Worm (Caenorhabditis elegans) whole organism, late embryonic: Measurements from ENCODE around the gene F09F9.2.

Experiments
- C08G9.2 ChIP-seq: sonication (generic microtip); optimal IDR thresholded peaks from 2 replicates; lab custom pipeline; 2016; ENCODE audit warnings: mild to moderate bottlenecking, missing genetic modification characterization, moderate library complexity, missing compliant biosample characterization
- F13H6.1 ChIP-seq: sonication (generic microtip); optimal IDR thresholded peaks from 2 replicates; lab custom pipeline; 2016; ENCODE audit warnings: missing genetic modification characterization, missing compliant biosample characterization
- K02D7.2 ChIP-seq: sonication (generic microtip); optimal IDR thresholded peaks from 2 replicates; lab custom pipeline; 2017; ENCODE audit warnings: mild to moderate bottlenecking, missing genetic modification characterization, missing compliant biosample characterization
- K09A11.1 ChIP-seq: sonication (generic microtip); optimal IDR thresholded peaks from 2 replicates; lab custom pipeline; 2017; ENCODE audit warnings: antibody characterized with exemption, mild to moderate bottlenecking, missing genetic modification characterization, missing compliant biosample characterization; ENCODE audit not compliant: insufficient read depth
- T23F11.4 ChIP-seq: fragments of 200-800 bp; sonication (Bioruptor generic); optimal IDR thresholded peaks from 2 replicates; lab custom pipeline; 2018; ENCODE audit warnings: mild to moderate bottlenecking, missing genetic modification characterization, missing compliant biosample characterization
- Y22D7AL.16 ChIP-seq: sonication (generic microtip); optimal IDR thresholded peaks from 2 replicates; lab custom pipeline; 2016; ENCODE audit warnings: missing genetic modification characterization, missing compliant biosample characterization
- ama-1 ChIP-seq: fragments of 150-350 bp; optimal IDR thresholded peaks from 2 replicates; lab custom pipeline; 2014
- ceh-18 ChIP-seq: sonication (generic microtip); optimal IDR thresholded peaks from 2 replicates; lab custom pipeline; 2016; ENCODE audit warnings: missing genetic modification characterization, missing compliant biosample characterization
- ceh-19 ChIP-seq: fragments of 200-800 bp; sonication (Bioruptor generic); optimal IDR thresholded peaks from 2 replicates; lab custom pipeline; 2018; ENCODE audit warnings: mild to moderate bottlenecking, missing genetic modification characterization, missing compliant biosample characterization
- ceh-30 ChIP-seq: fragments of 150-350 bp; optimal IDR thresholded peaks from 2 replicates; lab custom pipeline; 2014; ENCODE audit warnings: missing biosample characterization, missing genetic modification characterization
- ceh-34 ChIP-seq: sonication (generic microtip); optimal IDR thresholded peaks from 2 replicates; lab custom pipeline; 2016; ENCODE audit warnings: mild to moderate bottlenecking, missing genetic modification characterization, missing compliant biosample characterization
- ceh-9 ChIP-seq: sonication (generic microtip); optimal IDR thresholded peaks from 2 replicates; lab custom pipeline; 2016; ENCODE audit warnings: mild to moderate bottlenecking, missing genetic modification characterization, inconsistent platforms, missing compliant biosample characterization
- che-1 ChIP-seq: sonication (generic microtip); optimal IDR thresholded peaks from 2 replicates; lab custom pipeline; 2016; ENCODE audit warnings: mild to moderate bottlenecking, missing genetic modification characterization, missing compliant biosample characterization
- dve-1 ChIP-seq: sonication (generic microtip); optimal IDR thresholded peaks from 2 replicates; lab custom pipeline; 2017; ENCODE audit warnings: antibody characterized with exemption, mild to moderate bottlenecking, missing genetic modification characterization, missing compliant biosample characterization
- elt-4 ChIP-seq: sonication (generic microtip); optimal IDR thresholded peaks from 2 replicates; lab custom pipeline; 2016; ENCODE audit warnings: missing genetic modification characterization, missing compliant biosample characterization
- eyg-1 ChIP-seq: sonication (generic microtip); optimal IDR thresholded peaks from 2 replicates; lab custom pipeline; 2016; ENCODE audit warnings: missing genotype, missing genetic modification characterization, missing compliant biosample characterization
- fkh-10 ChIP-seq: fragments of 150-350 bp; optimal IDR thresholded peaks from 2 replicates; lab custom pipeline; 2014; ENCODE audit warnings: missing biosample characterization, missing genetic modification reagents, missing genetic modification characterization
- fkh-6 ChIP-seq: sonication (generic microtip); optimal IDR thresholded peaks from 2 replicates; lab custom pipeline; 2016; ENCODE audit warnings: missing genetic modification characterization, missing compliant biosample characterization
- hlh-15 ChIP-seq: sonication (generic microtip); optimal IDR thresholded peaks from 2 replicates; lab custom pipeline; 2016; ENCODE audit warnings: missing genetic modification characterization, missing compliant biosample characterization
- hlh-30 ChIP-seq: sonication (generic microtip); optimal IDR thresholded peaks from 2 replicates; lab custom pipeline; 2017; ENCODE audit warnings: antibody characterized with exemption, missing genetic modification characterization, missing compliant biosample characterization; ENCODE audit not compliant: insufficient read depth
- hlh-8 ChIP-seq: sonication (generic microtip); optimal IDR thresholded peaks from 2 replicates; lab custom pipeline; 2016; ENCODE audit warnings: missing genotype, missing genetic modification characterization, missing compliant biosample characterization
- lim-6 ChIP-seq: sonication (generic microtip); optimal IDR thresholded peaks from 2 replicates; lab custom pipeline; 2016; ENCODE audit warnings: missing genetic modification characterization, missing compliant biosample characterization
- lin-11 ChIP-seq: fragments of 200-800 bp; sonication (Bioruptor generic); optimal IDR thresholded peaks from 2 replicates; lab custom pipeline; 2018; ENCODE audit warnings: mild to moderate bottlenecking, missing genetic modification characterization, missing compliant biosample characterization
- madf-2 ChIP-seq: sonication (generic microtip); optimal IDR thresholded peaks from 2 replicates; lab custom pipeline; 2017; ENCODE audit warnings: missing genetic modification characterization, missing compliant biosample characterization
- mec-3 ChIP-seq: sonication (generic microtip); optimal IDR thresholded peaks from 2 replicates; lab custom pipeline; 2016; ENCODE audit warnings: borderline replicate concordance, missing genetic modification characterization, missing compliant biosample characterization
- nfya-1 ChIP-seq: sonication (generic microtip); optimal IDR thresholded peaks from 2 replicates; lab custom pipeline; 2017; ENCODE audit warnings: missing genetic modification characterization, mild to moderate bottlenecking, missing compliant biosample characterization, antibody characterized with exemption, moderate library complexity
- nhr-11 ChIP-seq: fragments of 150-350 bp; optimal IDR thresholded peaks from 2 replicates; lab custom pipeline; 2014; ENCODE audit warnings: missing biosample characterization, missing genetic modification characterization
- nhr-232 ChIP-seq: sonication (generic microtip); optimal IDR thresholded peaks from 2 replicates; lab custom pipeline; 2016; ENCODE audit warnings: missing genetic modification characterization, missing compliant biosample characterization
- npax-4 ChIP-seq: sonication (generic microtip); optimal IDR thresholded peaks from 2 replicates; lab custom pipeline; 2016; ENCODE audit warnings: missing genetic modification characterization, missing compliant biosample characterization
- pat-9 ChIP-seq: fragments of 200-800 bp; sonication (Bioruptor generic); optimal IDR thresholded peaks from 2 replicates; lab custom pipeline; 2018; ENCODE audit warnings: mild to moderate bottlenecking, missing genetic modification characterization, moderate library complexity, missing compliant biosample characterization
- pax-1 ChIP-seq: fragments of 150-350 bp; optimal IDR thresholded peaks from 2 replicates; lab custom pipeline; 2014; ENCODE audit warnings: missing biosample characterization, missing genetic modification characterization
- pha-4 ChIP-seq: fragments of 150-350 bp; optimal IDR thresholded peaks from 2 replicates; lab custom pipeline; 2018; ENCODE audit warnings: missing biosample characterization, missing genetic modification reagents, missing genetic modification characterization
- pqm-1 ChIP-seq: sonication (generic microtip); optimal IDR thresholded peaks from 2 replicates; lab custom pipeline; 2016; ENCODE audit warnings: missing genetic modification characterization, missing compliant biosample characterization
- ref-2 ChIP-seq: sonication (generic microtip); optimal IDR thresholded peaks from 2 replicates; lab custom pipeline; 2016; ENCODE audit warnings: missing genetic modification characterization, missing compliant biosample characterization
- rnt-1 ChIP-seq: sonication (generic microtip); optimal IDR thresholded peaks from 2 replicates; lab custom pipeline; 2016; ENCODE audit warnings: missing genetic modification characterization, missing compliant biosample characterization
- syd-9 ChIP-seq: sonication (generic microtip); optimal IDR thresholded peaks from 2 replicates; lab custom pipeline; 2016; ENCODE audit warnings: mild to moderate bottlenecking, missing genetic modification characterization, moderate library complexity, missing compliant biosample characterization
- tbx-2 ChIP-seq: sonication (generic microtip); optimal IDR thresholded peaks from 2 replicates; lab custom pipeline; 2016; ENCODE audit warnings: missing genetic modification characterization, missing compliant biosample characterization
- unc-3 ChIP-seq, 2 experiments: fragments of 200-800 bp in 1 of 2; sonication (Bioruptor generic) in 1 of 2; sonication (generic microtip) in 1 of 2; conservative IDR thresholded peaks in 1 of 2; optimal IDR thresholded peaks in 1 of 2; 2 replicates each; pipeline versions ENCODE4 v1.3.6 to Lab custom; 2016 to 2022; ENCODE audit warnings: missing compliant biosample characterization in 2 of 2, missing genetic modification characterization in 2 of 2, missing genetic modification reagents in 1 of 2
- unc-86 ChIP-seq: sonication (generic microtip); optimal IDR thresholded peaks from 2 replicates; lab custom pipeline; 2016; ENCODE audit warnings: missing genetic modification characterization, missing compliant biosample characterization
- ztf-16 ChIP-seq: sonication (generic microtip); optimal IDR thresholded peaks from 2 replicates; lab custom pipeline; 2017; ENCODE audit warnings: missing genetic modification characterization, missing compliant biosample characterization

The F09F9.2 gene

DNA sequence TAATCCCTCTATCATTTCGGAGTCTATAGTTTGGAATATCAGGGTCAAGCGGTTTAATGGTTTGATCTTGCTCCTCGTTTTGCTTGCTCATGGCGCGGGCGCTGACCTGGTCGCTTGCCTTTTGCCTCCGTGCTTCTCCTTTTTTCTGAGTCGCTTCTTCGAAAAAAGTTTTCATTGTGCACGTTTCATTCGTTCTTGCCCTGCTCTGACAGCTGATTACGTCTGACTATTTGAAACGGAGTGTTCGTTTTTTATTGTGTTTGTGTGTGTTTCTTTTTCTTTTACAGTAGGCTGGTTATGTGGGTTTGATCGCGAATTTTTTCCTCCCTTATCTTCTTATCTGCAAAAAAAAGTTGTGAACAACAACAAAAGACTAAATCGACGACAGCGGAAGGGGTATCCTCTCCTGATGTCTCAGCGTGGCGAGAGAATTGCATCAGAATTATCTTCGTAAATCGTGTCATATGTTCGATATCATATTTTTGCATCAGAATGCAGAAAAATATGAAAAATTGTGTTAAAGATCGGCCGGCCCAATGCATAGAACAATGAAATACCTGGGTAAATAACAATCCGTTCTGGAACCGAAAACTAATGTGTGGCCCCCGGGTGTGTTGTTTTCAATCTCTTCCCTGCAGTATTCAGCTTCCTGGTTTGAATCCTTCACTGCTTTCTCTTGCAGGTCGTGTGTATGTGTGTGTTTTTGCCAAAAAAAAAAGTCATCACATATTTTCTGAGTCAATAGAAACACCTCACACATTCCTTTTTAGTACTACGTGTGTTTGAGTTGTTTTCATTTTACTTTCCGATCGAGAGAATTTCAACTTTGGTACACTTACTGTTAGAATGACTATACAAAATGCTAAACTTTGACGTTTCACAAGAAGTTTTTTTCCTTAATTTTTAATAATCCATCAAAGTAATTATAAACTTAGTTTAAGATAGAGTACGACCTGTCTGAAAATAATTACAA lies 28.6 kb upstream of the F09F9.2 start, which contains the start of gene ZK470.4:
ZK470.4 (minus strand) TSS at position 175 of the 973 bp plus-strand sequence.
- TF ChIP-seq nhr-232 (tag; lab: Kevin White, UChicago) (no peak), hlh-15 (tag; lab: Kevin White, UChicago) (no peak), ama-1 (lab: Kevin White, UChicago) (no peak), pha-4 (tag; lab: Kevin White, UChicago) (no peak), elt-4 (tag; lab: Kevin White, UChicago) (no peak), che-1 (tag; lab: Kevin White, UChicago) (no peak), nhr-11 (tag; lab: Kevin White, UChicago) (no peak), C08G9.2 (tag; lab: Kevin White, UChicago) (no peak), fkh-10 (GFP tag; lab: Kevin White, UChicago) (no peak)

ce11 chrX:4138413-4139193 lies 27.4 kb upstream of the F09F9.2 start:
- TF ChIP-seq npax-4, result no peak
- TF ChIP-seq pqm-1, result no peak
- no peak for TF ChIP-seq ref-2 (tag; lab: Kevin White, UChicago)
- TF ChIP-seq ceh-18 (tag; lab: Kevin White, UChicago), result no peak

- TF ChIP-seq pat-9 (tag; lab: Kevin White, UChicago), result no peak
- TF ChIP-seq tbx-2 (tag; lab: Kevin White, UChicago), result no peak
- TF ChIP-seq fkh-6 (tag; lab: Kevin White, UChicago), result no peak
- TF ChIP-seq hlh-8 (tag; lab: Kevin White, UChicago), result no peak
- TF ChIP-seq elt-4 (tag; lab: Kevin White, UChicago), result no peak
- TF ChIP-seq lin-11, result no peak
- no peak for TF ChIP-seq K09A11.1 (tag; lab: Kevin White, UChicago)
- no peak for TF ChIP-seq ceh-34 (tag; lab: Kevin White, UChicago)
- no peak for TF ChIP-seq pha-4 (tag; lab: Kevin White, UChicago)
- TF ChIP-seq C08G9.2 (tag; lab: Kevin White, UChicago), result no peak
- TF ChIP-seq ceh-9 (tag; lab: Kevin White, UChicago), result no peak
- TF ChIP-seq F13H6.1 (tag; lab: Kevin White, UChicago), result no peak
- TF ChIP-seq hlh-30 (tag; lab: Kevin White, UChicago), result no peak
- TF ChIP-seq lim-6, result no peak
- no peak for TF ChIP-seq ceh-18 (tag; lab: Kevin White, UChicago)
- no peak for TF ChIP-seq npax-4
- TF ChIP-seq mec-3 (tag; lab: Kevin White, UChicago), result no peak
- TF ChIP-seq, all 69 proteins: peak for 0
These were observed 26.4 kb upstream of the F09F9.2 start for ce11 chrX:4137452-4138164.

ce11 chrX:4136547-4137311 lies 25.5 kb upstream of the F09F9.2 start:
- no peak for TF ChIP-seq madf-2 (tag; lab: Kevin White, UChicago)
- TF ChIP-seq unc-3 (GFP tag; conservative IDR thresholded peaks at IDR 0.05; lab: Robert Waterston, UW), result no peak
- TF ChIP-seq unc-3 (tag; optimal IDR thresholded peaks at IDR 0.05; lab: Kevin White, UChicago), result no peak
- no peak for TF ChIP-seq dve-1
- TF ChIP-seq rnt-1 (tag; lab: Kevin White, UChicago), result no peak
- TF ChIP-seq pax-1 (tag; lab: Kevin White, UChicago), result no peak
- no peak for TF ChIP-seq pha-4 (tag; lab: Kevin White, UChicago)
- no peak for TF ChIP-seq K02D7.2 (tag; lab: Kevin White, UChicago)
- no peak for TF ChIP-seq unc-86 (tag; lab: Kevin White, UChicago)
- TF ChIP-seq syd-9, result no peak
- TF ChIP-seq T23F11.4, result no peak
- TF ChIP-seq ceh-19, result no peak
- TF ChIP-seq eyg-1 (tag; lab: Kevin White, UChicago), result no peak
- no peak for TF ChIP-seq nfya-1 (tag; lab: Kevin White, UChicago)
- TF ChIP-seq Y22D7AL.16 (tag; lab: Kevin White, UChicago), result no peak
- TF ChIP-seq ceh-30 (tag; lab: Kevin White, UChicago), result no peak
- no peak for TF ChIP-seq ztf-16 (tag; lab: Kevin White, UChicago)
